Worm (Caenorhabditis elegans): ENCODE results near the gene let-23.

The let-23 gene

DNA sequence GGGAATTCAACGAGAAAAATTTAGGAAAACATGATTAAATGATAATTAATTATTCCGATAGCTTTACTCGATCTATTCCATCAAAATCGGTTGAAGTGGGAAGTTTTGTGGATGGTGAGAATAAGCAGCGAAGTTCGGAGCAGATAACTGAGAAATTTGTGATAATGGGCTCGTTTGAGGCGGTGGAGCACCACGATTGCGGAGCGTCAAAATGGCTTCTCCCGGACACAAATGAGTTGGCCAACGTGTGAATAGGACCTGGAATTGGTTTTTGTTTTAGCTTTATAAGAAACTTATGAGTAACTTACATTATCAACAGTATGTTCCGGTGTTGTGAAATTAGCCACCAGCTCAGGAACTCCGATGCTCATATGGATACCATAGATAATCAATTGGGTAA is 18.5 kb upstream of the let-23 start:
- no peak for TF ChIP-seq fkh-10 (GFP tag; optimal IDR thresholded peaks at IDR 0.05)
- TF ChIP-seq elt-2 (tag; optimal IDR thresholded peaks at IDR 0.05) = no peak
- no peak for TF ChIP-seq sdc-2 (tag; optimal IDR thresholded peaks at IDR 0.05)
- TF ChIP-seq ceh-9 (tag; optimal IDR thresholded peaks at IDR 0.05) = no peak
- TF ChIP-seq rnt-1 (tag; optimal IDR thresholded peaks at IDR 0.05) = no peak
- no peak for TF ChIP-seq C38D4.7 (GFP tag; optimal IDR thresholded peaks at IDR 0.05)
- no peak for TF ChIP-seq pha-2 (tag; optimal IDR thresholded peaks at IDR 0.05)
- no peak for TF ChIP-seq mec-3 (tag; optimal IDR thresholded peaks at IDR 0.05; ENCODE audit: borderline replicate concordance)

DNA sequence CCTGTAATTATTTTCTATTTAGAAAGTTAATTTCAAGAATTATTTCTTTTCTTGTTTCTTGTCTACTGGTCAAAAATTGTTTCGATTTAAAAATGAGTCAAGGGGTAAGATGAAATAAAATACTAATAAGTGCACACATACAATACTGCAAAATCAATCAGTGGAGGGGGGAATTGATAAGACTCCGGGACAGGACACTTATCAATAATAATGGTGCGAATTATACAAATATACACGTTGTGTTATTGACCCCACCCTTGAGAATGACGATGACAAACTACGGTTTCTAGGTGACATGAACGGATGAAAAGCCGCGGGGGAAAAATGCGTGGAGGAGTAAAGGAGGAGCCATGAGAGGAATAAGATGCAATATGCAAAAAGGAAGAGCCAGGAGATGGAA is 16.2 kb upstream of the let-23 start:
- TF ChIP-seq ceh-45 (GFP tag; IDR thresholded peaks at IDR 0.05) (no peak), elt-2 (tag; optimal IDR thresholded peaks at IDR 0.05) (peak; percentile 62)

DNA sequence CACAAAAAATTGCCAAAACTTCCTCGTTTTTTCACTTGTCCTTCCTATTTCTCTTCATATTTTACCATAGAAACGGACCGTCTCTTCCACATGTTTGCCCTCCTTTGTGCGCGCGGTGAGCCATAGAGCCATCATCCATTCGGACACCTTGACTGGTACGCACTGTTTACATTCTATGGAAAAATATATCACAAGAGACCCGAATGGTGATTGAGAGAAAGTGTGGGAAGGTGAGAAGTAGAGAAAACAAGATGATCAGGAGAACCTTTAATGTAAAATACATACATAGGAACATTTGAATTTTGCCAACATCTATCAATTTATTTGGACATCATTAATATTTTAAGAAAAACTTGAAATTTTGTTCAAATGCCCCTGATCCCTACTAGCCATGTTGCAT is 11.4 kb upstream of the let-23 start:
- TF ChIP-seq hlh-15 (tag; optimal IDR thresholded peaks at IDR 0.05) = no peak
- no peak for TF ChIP-seq C08G9.2 (tag; optimal IDR thresholded peaks at IDR 0.05)
- no peak for TF ChIP-seq pha-2 (tag; optimal IDR thresholded peaks at IDR 0.05)
- no peak for TF ChIP-seq lim-6 (tag; optimal IDR thresholded peaks at IDR 0.05)
- no peak for TF ChIP-seq Y22D7AL.16 (tag; optimal IDR thresholded peaks at IDR 0.05)
- TF ChIP-seq K02D7.2 (tag; optimal IDR thresholded peaks at IDR 0.05) = no peak
- TF ChIP-seq che-1 (tag; optimal IDR thresholded peaks at IDR 0.05) = no peak
- no peak for TF ChIP-seq eyg-1 (tag; optimal IDR thresholded peaks at IDR 0.05)
- TF ChIP-seq ceh-22 (tag; optimal IDR thresholded peaks at IDR 0.05) = no peak
- no peak for TF ChIP-seq ceh-48 (tag; optimal IDR thresholded peaks at IDR 0.05)
- no peak for TF ChIP-seq odd-2 (tag; optimal IDR thresholded peaks at IDR 0.05)
- no peak for TF ChIP-seq unc-86 (tag; optimal IDR thresholded peaks at IDR 0.05)
- TF ChIP-seq T23F11.4 (GFP tag; optimal IDR thresholded peaks at IDR 0.05) = no peak
- no peak for TF ChIP-seq ahr-1 (tag; optimal IDR thresholded peaks at IDR 0.05)
- TF ChIP-seq elt-4 (tag; optimal IDR thresholded peaks at IDR 0.05) = no peak
- no peak for TF ChIP-seq sox-2 (GFP tag; IDR thresholded peaks at IDR 0.05)
- TF ChIP-seq hlh-8 (tag; optimal IDR thresholded peaks at IDR 0.05) = no peak

DNA sequence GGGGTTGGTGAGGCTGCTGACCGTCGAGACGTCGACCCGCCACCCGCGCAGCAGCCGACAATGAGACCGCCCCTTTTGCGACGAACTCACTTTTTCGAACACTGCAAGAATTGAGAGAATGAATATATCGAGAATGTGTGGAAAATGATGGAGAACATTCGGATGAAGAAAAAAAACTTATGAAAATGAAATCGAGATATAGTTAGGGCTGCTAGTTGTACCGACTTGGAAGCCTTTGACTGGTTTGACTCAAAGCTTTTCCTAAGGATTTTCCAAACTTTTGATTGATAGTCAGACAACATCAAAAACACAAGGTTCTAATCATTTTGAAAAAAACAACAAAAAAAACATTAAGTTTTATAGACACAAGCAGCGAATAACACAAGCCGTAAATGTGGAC is 8.9 kb upstream of the let-23 start, which contains the start of gene sym-2:
TSS of gene sym-2 (minus strand) at position 101 of the 400 bp plus-strand sequence.
- TF ChIP-seq ceh-18 (tag; optimal IDR thresholded peaks at IDR 0.05) (no peak), ceh-24 (tag; optimal IDR thresholded peaks at IDR 0.05) (no peak)

DNA sequence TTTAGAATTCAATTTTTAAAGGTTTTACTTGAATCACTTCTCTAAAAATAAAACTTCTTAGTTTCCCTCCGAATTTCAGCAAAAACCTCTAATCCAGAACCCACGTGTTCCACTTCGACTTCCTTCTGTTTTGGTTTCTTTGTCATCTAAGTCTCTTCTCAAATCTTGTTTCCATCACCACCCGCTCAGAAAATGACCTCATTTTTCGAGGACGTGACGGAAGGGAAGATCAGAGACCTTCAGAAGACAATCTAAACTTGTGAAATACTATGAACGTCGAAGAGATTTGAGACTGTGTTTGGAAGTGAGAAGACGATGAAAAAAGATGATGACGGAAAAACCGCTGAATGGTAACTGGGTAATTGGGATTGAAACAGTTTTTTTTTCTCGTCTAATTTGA is 7.7 kb upstream of the let-23 start:
- TF ChIP-seq ceh-45 (GFP tag; IDR thresholded peaks at IDR 0.05) = no peak
- no peak for TF ChIP-seq unc-55 (GFP tag; optimal IDR thresholded peaks at IDR 0.05)
- TF ChIP-seq ztf-16 (tag; optimal IDR thresholded peaks at IDR 0.05) = no peak
- TF ChIP-seq nhr-232 (tag; optimal IDR thresholded peaks at IDR 0.05) = no peak
- TF ChIP-seq pha-2 (tag; optimal IDR thresholded peaks at IDR 0.05) = no peak
- TF ChIP-seq K09A11.1 (tag; optimal IDR thresholded peaks at IDR 0.05; ENCODE audit: insufficient read depth) = no peak
- no peak for TF ChIP-seq ceh-2 (tag; optimal IDR thresholded peaks at IDR 0.05)
- no peak for TF ChIP-seq ceh-48 (tag; optimal IDR thresholded peaks at IDR 0.05)

DNA sequence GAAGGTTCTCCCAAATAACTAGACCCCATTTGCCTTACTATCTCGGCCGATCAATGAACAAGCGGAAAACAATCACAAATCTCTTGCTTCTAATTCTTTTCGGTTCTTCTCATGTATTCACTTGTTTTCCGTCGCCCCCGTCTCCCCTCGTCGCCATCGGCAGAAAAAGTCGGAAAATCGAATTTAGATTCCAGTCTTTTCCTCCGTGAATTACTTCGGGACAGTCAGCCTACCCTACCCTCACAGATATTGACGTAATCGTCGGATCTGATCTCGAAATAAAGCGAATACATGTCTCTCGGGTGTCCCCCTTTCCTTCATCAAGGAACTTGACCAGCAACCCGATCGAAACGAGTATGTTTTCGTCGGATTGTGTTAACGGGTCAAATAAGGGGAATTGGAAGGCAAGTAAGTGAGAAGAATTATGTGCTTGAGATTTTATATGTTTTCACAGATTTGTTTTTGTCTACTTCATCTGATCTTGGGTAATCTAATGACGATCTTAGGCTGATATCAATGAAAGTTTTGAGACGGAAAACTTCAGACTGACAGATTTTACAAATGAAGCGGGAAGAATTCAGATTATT is 6.7 kb upstream of the let-23 start:
- no peak for TF ChIP-seq fax-1 (tag; optimal IDR thresholded peaks at IDR 0.05)
- TF ChIP-seq unc-42 (tag; optimal IDR thresholded peaks at IDR 0.05) = no peak
- TF ChIP-seq ceh-48 (tag; optimal IDR thresholded peaks at IDR 0.05) = no peak
- TF ChIP-seq hlh-13 (GFP tag; optimal IDR thresholded peaks at IDR 0.05) = no peak
- no peak for TF ChIP-seq sdc-2 (tag; optimal IDR thresholded peaks at IDR 0.05)
- no peak for TF ChIP-seq unc-55 (GFP tag; optimal IDR thresholded peaks at IDR 0.05)
- TF ChIP-seq T23F11.4 (GFP tag; optimal IDR thresholded peaks at IDR 0.05) = no peak
- TF ChIP-seq ztf-16 (tag; optimal IDR thresholded peaks at IDR 0.05) = no peak
- no peak for TF ChIP-seq ceh-34 (tag; optimal IDR thresholded peaks at IDR 0.05)
